Worm (Caenorhabditis elegans): ENCODE results near the gene esyt-2.

- TF ChIP-seq egl-27 (tag; optimal IDR thresholded peaks at IDR 0.05) (no peak), fos-1 (tag; optimal IDR thresholded peaks at IDR 0.05) (no peak), nhr-77 (tag; optimal IDR thresholded peaks at IDR 0.05) (no peak), nhr-25 (tag; optimal IDR thresholded peaks at IDR 0.05) (no peak), ztf-11 (tag; optimal IDR thresholded peaks at IDR 0.05) (no peak), nhr-76 (tag; optimal IDR thresholded peaks at IDR 0.05) (no peak), aly-2 (tag; optimal IDR thresholded peaks at IDR 0.05) (no peak), jun-1 (tag; optimal IDR thresholded peaks at IDR 0.05) (no peak), zag-1 (tag; optimal IDR thresholded peaks at IDR 0.05) (no peak), snpc-4 (tag; optimal IDR thresholded peaks at IDR 0.05) (no peak), elt-3 (tag; optimal IDR thresholded peaks at IDR 0.05) (no peak), ama-1 (optimal IDR thresholded peaks at IDR 0.05) (no peak)
Measured at ce11 chrIII:6215476-6215875, 15.3 kb downstream of the esyt-2 start, which contains the start of gene C23G10.11.
